Worm (Caenorhabditis elegans): ENCODE results near the gene grd-13.

DNA sequence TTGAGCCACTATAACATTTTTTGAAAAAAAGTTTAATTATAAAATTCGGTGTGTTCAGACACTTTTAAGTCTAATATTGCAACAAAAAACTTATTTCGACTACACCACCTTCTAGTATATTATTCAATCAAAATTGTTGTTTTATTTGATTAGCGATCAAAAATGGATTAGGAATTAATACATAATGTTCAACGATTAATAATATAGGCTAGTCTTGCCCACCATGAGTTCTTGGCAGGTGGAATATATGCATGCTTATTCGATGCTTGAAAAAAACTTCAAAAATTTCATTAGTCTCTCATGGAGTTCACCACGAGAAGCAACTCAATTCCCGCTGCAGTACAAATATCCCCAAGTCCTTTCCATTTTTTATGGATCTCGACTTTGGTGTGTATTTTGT is 2.1 kb upstream of the grd-13 start, which contains the start of gene srz-32:
- TF ChIP-seq lin-13 (GFP tag; optimal IDR thresholded peaks at IDR 0.05) (no peak), fos-1 (tag; optimal IDR thresholded peaks at IDR 0.05) (no peak), aly-2 (tag; optimal IDR thresholded peaks at IDR 0.05) (no peak), unc-62 (GFP tag; optimal IDR thresholded peaks at IDR 0.05) (no peak), lsy-2 (tag; optimal IDR thresholded peaks at IDR 0.05) (no peak), ztf-11 (tag; optimal IDR thresholded peaks at IDR 0.05) (no peak), ama-1 (optimal IDR thresholded peaks at IDR 0.05) (no peak), skn-1 (tag; optimal IDR thresholded peaks at IDR 0.05) (no peak), nhr-12 (tag; optimal IDR thresholded peaks at IDR 0.05) (no peak), unc-55 (GFP tag; optimal IDR thresholded peaks at IDR 0.05) (no peak), snpc-4 (tag; optimal IDR thresholded peaks at IDR 0.05) (no peak)
